Fruit fly (Drosophila melanogaster) whole organism, embryonic: ENCODE results near the gene Teh1.

Experiments
- B-H1 ChIP-seq: fragments of 200-800 bp; sonication (Bioruptor generic); IDR thresholded peaks from 3 replicates; pipeline ENCODE4 v1.3.6; 2022; ENCODE audit warnings: missing biosample characterization, missing genetic modification characterization
- Blimp-1 ChIP-seq: fragments of 200-800 bp; sonication (Bioruptor generic); optimal IDR thresholded peaks from 3 replicates; lab custom pipeline; 2018; ENCODE audit warnings: missing biosample characterization, missing genetic modification characterization, mild to moderate bottlenecking, moderate library complexity, missing genetic modification reagents
- CG11093 ChIP-seq: fragments of 200-800 bp; sonication (Bioruptor generic); IDR thresholded peaks from 3 replicates; pipeline ENCODE4 v1.3.6; 2022; ENCODE audit warnings: missing biosample characterization, missing genetic modification characterization
- CG12071 ChIP-seq: fragments of 200-800 bp; sonication (Bioruptor generic); optimal IDR thresholded peaks from 3 replicates; lab custom pipeline; 2018; ENCODE audit warnings: missing biosample characterization, mild to moderate bottlenecking, missing genetic modification characterization
- CG12659 ChIP-seq: fragments of 200-800 bp; sonication (Bioruptor generic); optimal IDR thresholded peaks from 3 replicates; lab custom pipeline; 2017; ENCODE audit warnings: mild to moderate bottlenecking, missing biosample characterization, missing genetic modification reagents, missing genetic modification characterization
- CG12744 ChIP-seq: fragments of 200-800 bp; sonication (Bioruptor generic); optimal IDR thresholded peaks from 2 replicates; lab custom pipeline; 2016; ENCODE audit warnings: missing biosample characterization, missing genetic modification characterization
- CG13894 ChIP-seq: fragments of 200-800 bp; sonication (Bioruptor generic); optimal IDR thresholded peaks from 3 replicates; lab custom pipeline; 2018; ENCODE audit warnings: missing biosample characterization, mild to moderate bottlenecking, missing genetic modification characterization, moderate library complexity
- CG14710 ChIP-seq: fragments of 200-800 bp; sonication (Bioruptor generic); optimal IDR thresholded peaks from 3 replicates; lab custom pipeline; 2019; ENCODE audit warnings: missing biosample characterization, mild to moderate bottlenecking, missing genetic modification characterization, moderate library complexity
- CG16815 ChIP-seq: fragments of 200-800 bp; sonication (Bioruptor generic); optimal IDR thresholded peaks from 3 replicates; lab custom pipeline; 2017; ENCODE audit warnings: missing biosample characterization, mild to moderate bottlenecking, missing genetic modification characterization
- CG1792 ChIP-seq: fragments of 200-800 bp; sonication (Bioruptor generic); optimal IDR thresholded peaks from 2 replicates; lab custom pipeline; 2016; ENCODE audit warnings: missing biosample characterization, missing genetic modification characterization
- CG2120 ChIP-seq: fragments of 200-800 bp; sonication (Bioruptor generic); optimal IDR thresholded peaks from 3 replicates; lab custom pipeline; 2016; ENCODE audit warnings: missing biosample characterization, missing genetic modification characterization
- CG2678 ChIP-seq: fragments of 200-800 bp; sonication (Bioruptor generic); optimal IDR thresholded peaks from 3 replicates; lab custom pipeline; 2019; ENCODE audit warnings: missing biosample characterization, mild to moderate bottlenecking, missing genetic modification characterization, moderate library complexity
- CG32532 ChIP-seq: fragments of 200-800 bp; sonication (Bioruptor generic); IDR thresholded peaks from 2 replicates; pipeline ENCODE4 v1.3.6; 2022; ENCODE audit warnings: missing biosample characterization, missing genetic modification characterization
- CG32767 ChIP-seq: fragments of 200-800 bp; sonication (Bioruptor generic); IDR thresholded peaks from 2 replicates; pipeline ENCODE4 v1.3.6; 2022; ENCODE audit warnings: missing biosample characterization, missing genetic modification characterization
- CG32772 ChIP-seq: fragments of 200-800 bp; sonication (Bioruptor generic); IDR thresholded peaks from 2 replicates; pipeline ENCODE4 v1.3.6; 2022; ENCODE audit warnings: missing biosample characterization, missing genetic modification characterization
- CG34376 ChIP-seq: fragments of 200-800 bp; sonication (Bioruptor generic); optimal IDR thresholded peaks from 2 replicates; lab custom pipeline; 2018; ENCODE audit warnings: missing biosample characterization, mild to moderate bottlenecking, missing genetic modification characterization
- CG34422 ChIP-seq: fragments of 200-800 bp; sonication (Bioruptor generic); IDR thresholded peaks from 3 replicates; pipeline ENCODE4 v1.3.6; 2022; ENCODE audit warnings: missing biosample characterization, missing genetic modification characterization
- CG7839 ChIP-seq: fragments of 200-800 bp; sonication (Bioruptor generic); optimal IDR thresholded peaks from 3 replicates; lab custom pipeline; 2018; ENCODE audit warnings: missing biosample characterization, mild to moderate bottlenecking, missing genetic modification characterization, moderate library complexity
- CG9609 ChIP-seq: fragments of 200-800 bp; sonication (Bioruptor generic); optimal IDR thresholded peaks from 3 replicates; lab custom pipeline; 2016; ENCODE audit warnings: missing biosample characterization, missing genetic modification characterization
- CHES-1-like ChIP-seq: fragments of 200-800 bp; sonication (Bioruptor generic); optimal IDR thresholded peaks from 2 replicates; lab custom pipeline; 2016; ENCODE audit warnings: missing biosample characterization, missing genetic modification characterization
- CTCF ChIP-seq: fragments of 200-800 bp; sonication (Bioruptor generic); optimal IDR thresholded peaks from 2 replicates; lab custom pipeline; 2017; ENCODE audit warnings: missing biosample characterization, mild to moderate bottlenecking, missing genetic modification characterization, moderate library complexity
- Deaf1 ChIP-seq: fragments of 200-800 bp; optimal IDR thresholded peaks from 3 replicates; lab custom pipeline; 2019; ENCODE audit warnings: missing biosample characterization, mild to moderate bottlenecking, missing genetic modification characterization, moderate library complexity
- Doc3 ChIP-seq: fragments of 200-800 bp; sonication (Bioruptor generic); IDR thresholded peaks from 3 replicates; pipeline ENCODE4 v1.3.6; 2022; ENCODE audit warnings: missing biosample characterization, missing genetic modification characterization; ENCODE audit not compliant: partially characterized antibody
- E2f2 ChIP-seq: fragments of 200-800 bp; sonication (Bioruptor generic); IDR thresholded peaks from 2 replicates; pipeline ENCODE4 v1.3.6; 2022; ENCODE audit warnings: missing biosample characterization, missing genetic modification characterization
- Elba2 ChIP-seq: fragments of 200-800 bp; sonication (Bioruptor generic); optimal IDR thresholded peaks from 3 replicates; lab custom pipeline; 2016; ENCODE audit warnings: missing biosample characterization, missing genetic modification characterization
- Fer1 ChIP-seq: fragments of 200-800 bp; sonication (Bioruptor generic); optimal IDR thresholded peaks from 2 replicates; lab custom pipeline; 2017; ENCODE audit warnings: missing biosample characterization, mild to moderate bottlenecking, missing genetic modification characterization
- Max ChIP-seq: fragments of 200-800 bp; sonication (Bioruptor generic); optimal IDR thresholded peaks from 2 replicates; lab custom pipeline; 2016; ENCODE audit warnings: missing biosample characterization, mild to moderate bottlenecking, missing genetic modification characterization
- Meics ChIP-seq: fragments of 200-800 bp; sonication (Bioruptor generic); optimal IDR thresholded peaks from 2 replicates; lab custom pipeline; 2017; ENCODE audit warnings: missing biosample characterization, mild to moderate bottlenecking, missing genetic modification characterization
- amos ChIP-seq: fragments of 200-800 bp; sonication (Bioruptor generic); IDR thresholded peaks from 2 replicates; pipeline ENCODE4 v1.3.6; 2022; ENCODE audit warnings: missing biosample characterization, missing genetic modification characterization; ENCODE audit not compliant: partially characterized antibody
- bowl ChIP-seq: fragments of 200-800 bp; sonication (Bioruptor generic); IDR thresholded peaks from 2 replicates; pipeline ENCODE4 v1.3.6; 2022; ENCODE audit warnings: missing biosample characterization, missing genetic modification characterization
- cato ChIP-seq: fragments of 200-800 bp; sonication (Bioruptor generic); optimal IDR thresholded peaks from 2 replicates; lab custom pipeline; 2016; ENCODE audit warnings: missing biosample characterization, missing genetic modification characterization, borderline replicate concordance
- cg ChIP-seq: fragments of 200-800 bp; sonication (Bioruptor generic); optimal IDR thresholded peaks from 3 replicates; lab custom pipeline; 2019; ENCODE audit warnings: missing biosample characterization, mild to moderate bottlenecking, missing genetic modification characterization, moderate library complexity
- crp ChIP-seq, 2 experiments: fragments of 200-800 bp; sonication (Bioruptor generic); optimal IDR thresholded peaks; 2 replicates in 1 of 2; 3 replicates in 1 of 2; lab custom pipeline; 2017; ENCODE audit warnings: missing biosample characterization in 2 of 2, missing genetic modification characterization in 2 of 2, mild to moderate bottlenecking in 1 of 2, moderate library complexity in 1 of 2
- fd102C ChIP-seq: fragments of 200-800 bp; sonication (Bioruptor generic); optimal IDR thresholded peaks from 2 replicates; lab custom pipeline; 2018; ENCODE audit warnings: missing biosample characterization, mild to moderate bottlenecking, missing genetic modification characterization, moderate library complexity
- fd96Cb ChIP-seq: fragments of 200-800 bp; sonication (Bioruptor generic); optimal IDR thresholded peaks from 2 replicates; lab custom pipeline; 2018; ENCODE audit warnings: missing biosample characterization, mild to moderate bottlenecking, missing genetic modification characterization, moderate library complexity
- ind ChIP-seq: fragments of 200-800 bp; sonication (Bioruptor generic); optimal IDR thresholded peaks from 3 replicates; lab custom pipeline; 2016; ENCODE audit warnings: missing biosample characterization, missing genetic modification characterization
- knrl ChIP-seq: fragments of 200-800 bp; sonication (Bioruptor generic); IDR thresholded peaks from 3 replicates; pipeline ENCODE4 v1.3.6; 2022; ENCODE audit warnings: missing biosample characterization, missing genetic modification characterization; ENCODE audit not compliant: partially characterized antibody
- p53 ChIP-seq: fragments of 200-800 bp; sonication (Bioruptor generic); optimal IDR thresholded peaks from 2 replicates; lab custom pipeline; 2016; ENCODE audit warnings: missing biosample characterization, missing genetic modification characterization
- pita ChIP-seq: fragments of 200-800 bp; sonication (Bioruptor generic); optimal IDR thresholded peaks from 2 replicates; lab custom pipeline; 2017; ENCODE audit warnings: missing biosample characterization, mild to moderate bottlenecking, missing genetic modification characterization
- repo ChIP-seq: fragments of 200-800 bp; sonication (Bioruptor generic); optimal IDR thresholded peaks from 2 replicates; lab custom pipeline; 2016; ENCODE audit warnings: missing biosample characterization, missing genetic modification characterization
- sd ChIP-seq: fragments of 200-800 bp; sonication (Bioruptor generic); optimal IDR thresholded peaks from 3 replicates; lab custom pipeline; 2018; ENCODE audit warnings: missing biosample characterization, mild to moderate bottlenecking, missing genetic modification characterization, moderate library complexity
- shn ChIP-seq: fragments of 200-800 bp; sonication (Bioruptor generic); optimal IDR thresholded peaks from 3 replicates; lab custom pipeline; 2016; ENCODE audit warnings: missing biosample characterization, missing genetic modification characterization
- sim ChIP-seq: fragments of 200-800 bp; sonication (Bioruptor generic); IDR thresholded peaks from 2 replicates; pipeline ENCODE4 v1.3.6; 2022; ENCODE audit warnings: missing biosample characterization, missing genetic modification characterization
- sna ChIP-seq: fragments of 200-800 bp; sonication (Bioruptor generic); IDR thresholded peaks from 2 replicates; pipeline ENCODE4 v1.3.6; 2022; ENCODE audit warnings: missing biosample characterization, missing genetic modification characterization; ENCODE audit not compliant: partially characterized antibody
- tap ChIP-seq: fragments of 200-800 bp; optimal IDR thresholded peaks from 3 replicates; lab custom pipeline; 2019; ENCODE audit warnings: missing biosample characterization, mild to moderate bottlenecking, missing genetic modification characterization, moderate library complexity
- ttk ChIP-seq: fragments of 200-800 bp; sonication (Bioruptor generic); IDR thresholded peaks from 2 replicates; pipeline ENCODE4 v2.1.2; 2022; ENCODE audit warnings: missing biosample characterization, missing genetic modification characterization
- twi ChIP-seq: fragments of 200-800 bp; optimal IDR thresholded peaks from 2 replicates; lab custom pipeline; 2019; ENCODE audit warnings: missing biosample characterization, mild to moderate bottlenecking, missing genetic modification characterization, moderate library complexity
- unpg ChIP-seq: fragments of 200-800 bp; sonication (Bioruptor generic); optimal IDR thresholded peaks from 3 replicates; lab custom pipeline; 2018; ENCODE audit warnings: missing biosample characterization, mild to moderate bottlenecking, missing genetic modification characterization, moderate library complexity
- vfl ChIP-seq: fragments of 200-800 bp; sonication (Bioruptor generic); optimal IDR thresholded peaks from 2 replicates; lab custom pipeline; 2016; ENCODE audit warnings: missing biosample characterization, missing genetic modification characterization
- zfh1 ChIP-seq: fragments of 200-800 bp; sonication (Bioruptor generic); IDR thresholded peaks from 3 replicates; pipeline ENCODE4 v1.3.6; 2022; ENCODE audit warnings: missing biosample characterization, missing genetic modification characterization

Gene Teh1

DNA sequence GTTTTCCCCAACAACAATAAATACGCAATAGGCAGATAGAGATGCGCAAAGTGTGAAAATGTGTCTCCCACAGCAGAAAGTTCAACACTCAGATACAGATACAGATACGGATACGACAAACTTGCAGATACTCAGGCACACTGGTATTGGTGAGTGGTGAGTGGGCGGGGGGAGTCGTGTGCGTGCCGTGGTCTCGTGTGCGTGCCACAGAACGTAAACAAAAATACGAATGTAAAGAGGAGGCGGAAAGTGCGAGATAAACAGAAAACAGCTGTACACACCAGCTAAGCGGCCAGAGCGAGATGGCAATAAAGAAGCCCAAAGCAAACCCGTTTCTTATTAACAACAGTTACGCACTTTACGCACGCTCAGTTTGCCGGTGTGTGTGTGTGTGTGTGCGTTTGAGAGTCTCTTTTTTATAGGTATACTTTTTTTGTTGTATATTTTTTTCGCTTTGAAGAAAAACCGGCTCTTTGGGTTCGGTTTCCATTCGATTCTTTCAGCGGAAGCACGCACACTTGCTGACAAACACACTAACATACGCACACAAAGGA lies 13.5 kb upstream of the Teh1 start (continued):
- TF ChIP-seq cato (GFP tag; lab: Kevin White, UChicago) (no peak), CG32532 (GFP tag; lab: Robert Waterston, UW) (peak; percentile 54), Fer1 (GFP tag; lab: Kevin White, UChicago) (peak; percentile 84), CG14710 (peak; percentile 27), Deaf1 (tag; lab: Kevin White, UChicago) (peak; percentile 79), CG34422 (GFP tag; lab: Robert Waterston, UW) (peak; percentile 85; the same call in 2 of the 3 replicates), vfl (GFP tag; lab: Kevin White, UChicago) (peak; percentile 26), CG13894 (tag; lab: Kevin White, UChicago) (peak; percentile 77), shn (GFP tag; lab: Kevin White, UChicago) (peak; percentile 31), CG11093 (GFP tag; lab: Robert Waterston, UW) (no peak), amos (GFP tag; lab: Robert Waterston, UW) (peak; percentile 10; the same call in 1 of the 2 replicates), sd (tag; lab: Kevin White, UChicago) (peak; percentile 89), sim (GFP tag; lab: Robert Waterston, UW) (no peak), CG12071 (GFP tag; lab: Kevin White, UChicago) (peak; percentile 31), B-H1 (GFP tag; lab: Robert Waterston, UW) (no peak; the same call in 2 of the 3 replicates), cg (GFP tag; lab: Kevin White, UChicago) (peak; percentile 95), CG2678 (tag; lab: Kevin White, UChicago) (peak; percentile 52), CHES-1-like (GFP tag; lab: Kevin White, UChicago) (peak; percentile 68), CG12659 (GFP tag; lab: Kevin White, UChicago) (peak; percentile 57), Elba2 (GFP tag; lab: Kevin White, UChicago) (peak; percentile 57), CG7839 (peak; percentile 26), Meics (peak; percentile 73), p53 (GFP tag; lab: Kevin White, UChicago) (no peak), E2f2 (GFP tag; lab: Robert Waterston, UW) (peak; percentile 40), CTCF (GFP tag; lab: Kevin White, UChicago) (no peak), repo (GFP tag; lab: Kevin White, UChicago) (no peak), CG32767 (peak; percentile 69), bowl (no peak), zfh1 (GFP tag; lab: Robert Waterston, UW) (no peak), knrl (GFP tag; lab: Robert Waterston, UW) (no peak), unpg (GFP tag; lab: Kevin White, UChicago) (peak; percentile 46), CG9609 (GFP tag; lab: Kevin White, UChicago) (no peak), fd96Cb (tag; lab: Kevin White, UChicago) (no peak), Blimp-1 (GFP tag; lab: Kevin White, UChicago) (peak; percentile 52), pita (GFP tag; lab: Kevin White, UChicago) (no peak), twi (peak; percentile 65), CG32772 (GFP tag; lab: Robert Waterston, UW) (no peak), crp (GFP tag; optimal IDR thresholded peaks at IDR 0.05; lab: Kevin White, UChicago) (peak in 1 of 2 experiments; percentile 75), CG2120 (GFP tag; lab: Kevin White, UChicago) (peak; percentile 44), CG16815 (no peak), CG12744 (GFP tag; lab: Kevin White, UChicago) (peak; percentile 16), sna (GFP tag; lab: Robert Waterston, UW) (0 out of 2 replicates have a peak, but pooled peaks have one; percentile 31), fd102C (GFP tag; lab: Kevin White, UChicago) (no peak), Max (peak; percentile 10), tap (tag; lab: Kevin White, UChicago) (no peak), Doc3 (GFP tag; lab: Robert Waterston, UW) (no peak), CG1792 (GFP tag; lab: Kevin White, UChicago) (no peak), CG34376 (GFP tag; lab: Kevin White, UChicago) (peak; percentile 63), ind (GFP tag; lab: Kevin White, UChicago) (no peak), ttk (GFP tag; lab: Robert Waterston, UW) (no peak)
